Fruit fly (Drosophila melanogaster): ENCODE measurements around the gene beta-Spec.

beta-Spec gene

DNA sequence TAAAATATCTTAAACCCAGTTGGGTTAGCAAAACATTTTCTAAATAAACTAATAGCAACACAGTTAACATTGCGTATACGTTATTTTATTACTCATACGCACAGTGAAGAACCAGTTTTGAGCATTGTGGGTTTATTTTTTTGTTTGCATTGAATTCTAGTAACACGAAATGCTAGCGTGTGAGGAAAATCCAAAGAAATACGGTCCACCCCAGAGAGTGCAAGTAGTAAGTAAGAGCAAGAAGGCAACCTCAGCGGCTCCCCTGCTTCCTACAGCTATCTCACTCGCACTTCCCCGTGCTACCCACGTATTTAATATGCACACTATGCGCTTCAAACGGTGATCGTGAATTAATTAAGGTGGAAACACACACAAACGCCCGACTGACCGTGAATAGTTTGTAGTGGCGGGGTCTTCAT lies 32.2 kb upstream of the beta-Spec start:
- TF ChIP-seq fu2 (GFP tag; optimal IDR thresholded peaks at IDR 0.05) (peak; percentile 76), tna (GFP tag; IDR thresholded peaks at IDR 0.05; ENCODE audit: partially characterized antibody) (no peak), CG16863 (GFP tag; optimal IDR thresholded peaks at IDR 0.05) (peak; percentile 74), Aef1 (GFP tag; IDR thresholded peaks at IDR 0.05) (peak; percentile 75), CG18764 (GFP tag; optimal IDR thresholded peaks at IDR 0.05) (peak; percentile 62), CG3407 (GFP tag; optimal IDR thresholded peaks at IDR 0.05) (peak; percentile 67), CG18011 (GFP tag; optimal IDR thresholded peaks at IDR 0.05) (peak; percentile 71), CG18599 (GFP tag; optimal IDR thresholded peaks at IDR 0.05) (peak; percentile 92), CG13123 (GFP tag; optimal IDR thresholded peaks at IDR 0.05) (peak; percentile 44), CG14014 (GFP tag; IDR thresholded peaks at IDR 0.05) (peak; percentile 86), stwl (tag; optimal IDR thresholded peaks at IDR 0.05) (no peak), Mes4 (GFP tag; optimal IDR thresholded peaks at IDR 0.05) (peak; percentile 73), abd-A (tag; optimal IDR thresholded peaks at IDR 0.05) (peak; percentile 56), ash1 (GFP tag; optimal IDR thresholded peaks at IDR 0.05) (peak; percentile 38), gem (tag; optimal IDR thresholded peaks at IDR 0.05) (peak; percentile 93), fd64A (GFP tag; optimal IDR thresholded peaks at IDR 0.05) (peak; percentile 73), Nf-YB (GFP tag; optimal IDR thresholded peaks at IDR 0.05) (peak; percentile 67), Oli (tag; optimal IDR thresholded peaks at IDR 0.05) (peak; percentile 92), CG14050 (GFP tag; IDR thresholded peaks at IDR 0.05) (peak; percentile 78), Dip2 (GFP tag; IDR thresholded peaks at IDR 0.05) (no peak), pros (GFP tag; optimal IDR thresholded peaks at IDR 0.05) (peak; percentile 6), CG30431 (GFP tag; optimal IDR thresholded peaks at IDR 0.05) (peak; percentile 54), klu (GFP tag; IDR thresholded peaks at IDR 0.05) (peak; percentile 50), CG7928 (GFP tag; optimal IDR thresholded peaks at IDR 0.05) (peak; percentile 48), Mad (GFP tag; optimal IDR thresholded peaks at IDR 0.05) (peak; percentile 74), CG6175 (GFP tag; IDR thresholded peaks at IDR 0.05) (peak; percentile 43; the same call in 1 of the 3 replicates), CG2202 (tag; optimal IDR thresholded peaks at IDR 0.05) (peak; percentile 37), CG11085 (GFP tag; IDR thresholded peaks at IDR 0.05) (peak; percentile 44; the same call in 1 of the 2 replicates), CG6765 (GFP tag; optimal IDR thresholded peaks at IDR 0.05) (peak; percentile 89), ato (GFP tag; IDR thresholded peaks at IDR 0.05; ENCODE audit: partially characterized antibody) (no peak), CG34422 (GFP tag; IDR thresholded peaks at IDR 0.05) (peak; percentile 81; the same call in 2 of the 3 replicates), CG14965 (GFP tag; optimal IDR thresholded peaks at IDR 0.05; ENCODE audit: borderline replicate concordance) (peak; percentile 2), slou (GFP tag; optimal IDR thresholded peaks at IDR 0.05) (peak; percentile 61), CG12219 (GFP tag; optimal IDR thresholded peaks at IDR 0.05) (peak; percentile 93), ase (GFP tag; IDR thresholded peaks at IDR 0.05) (peak; percentile 57; the same call in 2 of the 3 replicates), CG10462 (GFP tag; optimal IDR thresholded peaks at IDR 0.05) (peak; percentile 62), CG10267 (tag; optimal IDR thresholded peaks at IDR 0.05) (peak; percentile 79), BEAF-32 (GFP tag; optimal IDR thresholded peaks at IDR 0.05) (peak; percentile 12), jing (GFP tag; optimal IDR thresholded peaks at IDR 0.05) (peak; percentile 75), ken (GFP tag; IDR thresholded peaks at IDR 0.05) (0 out of 3 replicates have a peak, but pooled peaks have one; percentile 50), prd (optimal IDR thresholded peaks at IDR 0.05) (no peak), prd (GFP tag; IDR thresholded peaks at IDR 0.05) (peak; percentile 77), aop (GFP tag; IDR thresholded peaks at IDR 0.05) (no peak), Bgb (GFP tag; IDR thresholded peaks at IDR 0.05; ENCODE audit: partially characterized antibody) (no peak), yki (optimal IDR thresholded peaks at IDR 0.05) (no peak), az2 (GFP tag; optimal IDR thresholded peaks at IDR 0.05) (peak; percentile 79), ATbp (GFP tag; optimal IDR thresholded peaks at IDR 0.05) (peak; percentile 79), Dbx (GFP tag; IDR thresholded peaks at IDR 0.05) (peak; percentile 77), pnt (GFP tag; optimal IDR thresholded peaks at IDR 0.05) (peak; percentile 63), jumu (GFP tag; optimal IDR thresholded peaks at IDR 0.05) (peak; percentile 73), C15 (GFP tag; IDR thresholded peaks at IDR 0.05) (0 out of 3 replicates have a peak, but pooled peaks have one; percentile 42)
